Fruit fly (Drosophila melanogaster): Measurements from ENCODE around the gene brat.

DNA sequence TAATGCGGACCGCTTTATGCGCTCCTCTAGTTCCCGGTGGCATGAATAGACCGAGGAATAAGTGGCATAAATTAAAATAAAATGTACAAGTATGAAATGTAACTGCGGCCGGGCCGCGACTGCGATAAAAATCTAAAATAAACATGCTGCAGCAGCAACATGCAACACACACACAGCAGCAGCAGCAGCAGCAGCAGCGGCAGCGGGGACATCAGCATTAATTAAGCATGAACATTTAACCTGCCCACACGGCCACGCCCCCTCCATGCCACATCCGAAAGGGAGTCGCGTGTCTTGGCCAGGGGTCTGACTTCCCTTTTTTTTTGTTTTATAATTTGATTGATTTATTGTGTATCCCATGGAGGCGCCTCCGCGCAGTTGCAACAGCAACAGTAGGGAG is 70.9 kb downstream of the brat start:
- TF ChIP-seq Snoo (tag; optimal IDR thresholded peaks at IDR 0.05) = no peak
- no peak for TF ChIP-seq CG10348 (GFP tag; IDR thresholded peaks at IDR 0.05)
- no peak for TF ChIP-seq Ets98B (GFP tag; IDR thresholded peaks at IDR 0.05)
- no peak for TF ChIP-seq EcR (GFP tag; optimal IDR thresholded peaks at IDR 0.05)
- TF ChIP-seq Pif1A (GFP tag; optimal IDR thresholded peaks at IDR 0.05) = no peak
- TF ChIP-seq CG32121 (GFP tag; IDR thresholded peaks at IDR 0.05) = no peak

Measured in whole organism, pupa.